Fruit fly (Drosophila melanogaster): ENCODE results near the gene CG32104.
A peak's percentile ranks its signal among the peaks of the same experiment; 100 is the strongest.

The CG32104 gene

dm6 chr3L:12414189-12414964 is 15.3 kb upstream of the CG32104 start, which contains the start of gene SCaMC (continued):
- TF ChIP-seq BEAF-32 (GFP tag; optimal IDR thresholded peaks at IDR 0.05) (peak; percentile 54), Sin3A (optimal IDR thresholded peaks at IDR 0.05) (peak; percentile 20), CHES-1-like (GFP tag; optimal IDR thresholded peaks at IDR 0.05) (peak; percentile 32), Dek (tag; optimal IDR thresholded peaks at IDR 0.05) (peak; percentile 38), CG31224 (GFP tag; IDR thresholded peaks at IDR 0.05) (no peak), Lim3 (GFP tag; IDR thresholded peaks at IDR 0.05) (no peak), ind (GFP tag; optimal IDR thresholded peaks at IDR 0.05) (no peak), lmd (GFP tag; IDR thresholded peaks at IDR 0.05) (no peak), PHDP (tag; optimal IDR thresholded peaks at IDR 0.05) (peak; percentile 16), stwl (tag; optimal IDR thresholded peaks at IDR 0.05) (peak; percentile 85), CG15011 (GFP tag; optimal IDR thresholded peaks at IDR 0.05) (no peak), NK7.1 (GFP tag; optimal IDR thresholded peaks at IDR 0.05) (no peak), Hsf (GFP tag; optimal IDR thresholded peaks at IDR 0.05) (no peak), CG3995 (GFP tag; optimal IDR thresholded peaks at IDR 0.05) (peak; percentile 58), fd3F (GFP tag; optimal IDR thresholded peaks at IDR 0.05) (no peak), CG17328 (GFP tag; IDR thresholded peaks at IDR 0.05) (no peak), CG30403 (GFP tag; optimal IDR thresholded peaks at IDR 0.05) (no peak), dpn (GFP tag; optimal IDR thresholded peaks at IDR 0.05) (peak in 1 of 2 experiments; percentile 2), CG12155 (GFP tag; optimal IDR thresholded peaks at IDR 0.05) (peak; percentile 15), Lhr (GFP tag; optimal IDR thresholded peaks at IDR 0.05) (peak; percentile 91), CG10267 (tag; optimal IDR thresholded peaks at IDR 0.05) (peak; percentile 61), lov (optimal IDR thresholded peaks at IDR 0.05) (no peak), lov (GFP tag; IDR thresholded peaks at IDR 0.05) (no peak), CG2712 (tag; optimal IDR thresholded peaks at IDR 0.05) (peak; percentile 56), amos (GFP tag; IDR thresholded peaks at IDR 0.05; ENCODE audit: partially characterized antibody) (peak; percentile 24; the same call in 1 of the 2 replicates), CG1024 (GFP tag; IDR thresholded peaks at IDR 0.05) (no peak), insv (GFP tag; optimal IDR thresholded peaks at IDR 0.05) (peak in 1 of 2 experiments; percentile 75), Trl (optimal IDR thresholded peaks at IDR 0.05) (no peak), Trl (GFP tag; optimal IDR thresholded peaks at IDR 0.05) (no peak), CG7963 (GFP tag; IDR thresholded peaks at IDR 0.05; ENCODE audit: partially characterized antibody) (no peak), sug (tag; optimal IDR thresholded peaks at IDR 0.05) (peak; percentile 100), NFAT (GFP tag; IDR thresholded peaks at IDR 0.05) (no peak), Myb (GFP tag; optimal IDR thresholded peaks at IDR 0.05) (peak; percentile 85), ash1 (GFP tag; optimal IDR thresholded peaks at IDR 0.05) (no peak), Asciz (GFP tag; optimal IDR thresholded peaks at IDR 0.05) (peak; percentile 29), dan (GFP tag; IDR thresholded peaks at IDR 0.05) (no peak), ci (GFP tag; IDR thresholded peaks at IDR 0.05) (peak; percentile 71; the same call in 2 of the 3 replicates), CG15601 (tag; optimal IDR thresholded peaks at IDR 0.05) (peak; percentile 61), phol (tag; optimal IDR thresholded peaks at IDR 0.05) (peak; percentile 51), CG10654 (GFP tag; optimal IDR thresholded peaks at IDR 0.05) (no peak), unpg (GFP tag; optimal IDR thresholded peaks at IDR 0.05) (no peak), CG17802 (tag; optimal IDR thresholded peaks at IDR 0.05) (no peak), Hr78 (GFP tag; optimal IDR thresholded peaks at IDR 0.05) (no peak), CoRest (tag; optimal IDR thresholded peaks at IDR 0.05) (peak; percentile 59), CG15269 (tag; optimal IDR thresholded peaks at IDR 0.05) (no peak), CG7372 (GFP tag; IDR thresholded peaks at IDR 0.05) (no peak), CG11504 (tag; optimal IDR thresholded peaks at IDR 0.05) (no peak), her (GFP tag; optimal IDR thresholded peaks at IDR 0.05) (no peak), CG1647 (GFP tag; optimal IDR thresholded peaks at IDR 0.05) (no peak), Side (GFP tag; optimal IDR thresholded peaks at IDR 0.05) (no peak)
